Fruit fly (Drosophila melanogaster) whole organism, wandering third instar larva: ENCODE results near the gene CG9281.

ENCODE experiments used
- CG32264 ChIP-seq: fragments of 200-800 bp; sonication (Bioruptor generic); optimal IDR thresholded peaks from 2 replicates; lab custom pipeline; 2016; ENCODE audit warnings: missing biosample characterization, missing genetic modification characterization
- CrebA ChIP-seq: fragments of 200-800 bp; sonication (Bioruptor generic); optimal IDR thresholded peaks from 2 replicates; lab custom pipeline; 2016; ENCODE audit warnings: missing biosample characterization, mild to moderate bottlenecking, missing genetic modification characterization, borderline replicate concordance
- Dfd ChIP-seq: fragments of >200 bp; optimal IDR thresholded peaks from 2 replicates; lab custom pipeline; 2017; ENCODE audit warnings: missing biosample characterization, missing genetic modification characterization
- Dif ChIP-seq: fragments of 200-275, 200-300 bp; sonication (Bioruptor generic); optimal IDR thresholded peaks from 2 replicates; lab custom pipeline; 2018; ENCODE audit warnings: missing biosample characterization, missing genetic modification characterization; ENCODE audit not compliant: partially characterized antibody
- GATAd ChIP-seq: sonication (Bioruptor generic); optimal IDR thresholded peaks from 2 replicates; lab custom pipeline; 2016; ENCODE audit warnings: missing biosample characterization, missing genetic modification characterization
- HLH106 ChIP-seq: fragments of 200-800 bp; optimal IDR thresholded peaks from 3 replicates; lab custom pipeline; 2019; ENCODE audit warnings: missing biosample characterization, mild to moderate bottlenecking, missing genetic modification characterization, moderate library complexity
- Hnf4 ChIP-seq: fragments of 200-800 bp; sonication (Bioruptor generic); optimal IDR thresholded peaks from 2 replicates; lab custom pipeline; 2016; ENCODE audit warnings: missing biosample characterization, mild to moderate bottlenecking, missing genetic modification characterization
- Hr78 ChIP-seq: fragments of >200 bp; optimal IDR thresholded peaks from 2 replicates; lab custom pipeline; 2017; ENCODE audit warnings: missing biosample characterization, missing genetic modification characterization
- Hr83 ChIP-seq: fragments of 200-300 bp; sonication (Bioruptor generic); optimal IDR thresholded peaks from 2 replicates; lab custom pipeline; 2016; ENCODE audit warnings: missing biosample characterization, mild to moderate bottlenecking, missing genetic modification characterization, moderate library complexity; ENCODE audit not compliant: poor library complexity, severe bottlenecking
- Jra ChIP-seq: sonication (Bioruptor generic); optimal IDR thresholded peaks from 2 replicates; lab custom pipeline; 2016; ENCODE audit warnings: missing biosample characterization, missing genetic modification characterization
- Mio ChIP-seq: sonication (Bioruptor generic); optimal IDR thresholded peaks from 2 replicates; lab custom pipeline; 2016; ENCODE audit warnings: missing biosample characterization, missing genetic modification characterization
- Myc ChIP-seq: fragments of >200 bp; optimal IDR thresholded peaks from 2 replicates; lab custom pipeline; 2017
- N ChIP-seq: fragments of >200 bp; optimal IDR thresholded peaks from 2 replicates; lab custom pipeline; 2018; ENCODE audit warnings: missing biosample characterization, missing external identifiers, missing genetic modification characterization
- OdsH ChIP-seq: fragments of 200-800 bp; sonication (Bioruptor generic); optimal IDR thresholded peaks from 2 replicates; lab custom pipeline; 2016; ENCODE audit warnings: missing biosample characterization, mild to moderate bottlenecking, missing genetic modification characterization
- Rel ChIP-seq, 2 experiments: fragments of 200-800 bp; sonication (Bioruptor generic) in 1 of 2; optimal IDR thresholded peaks; 2 replicates in 1 of 2; 3 replicates in 1 of 2; lab custom pipeline; 2016 to 2019; ENCODE audit warnings: mild to moderate bottlenecking in 2 of 2, missing biosample characterization in 2 of 2, missing genetic modification characterization in 2 of 2, moderate library complexity in 1 of 2
- Sp1 ChIP-seq: fragments of 200-800 bp; sonication (Bioruptor generic); optimal IDR thresholded peaks from 3 replicates; lab custom pipeline; 2019; ENCODE audit warnings: missing biosample characterization, mild to moderate bottlenecking, missing genetic modification characterization, moderate library complexity
- Vsx2 ChIP-seq: fragments of 200-300, 225-300 bp; sonication (Bioruptor generic); optimal IDR thresholded peaks from 2 replicates; lab custom pipeline; 2018; ENCODE audit warnings: missing biosample characterization, missing genetic modification characterization; ENCODE audit not compliant: partially characterized antibody
- br ChIP-seq: fragments of 200-800 bp; sonication (Bioruptor generic); optimal IDR thresholded peaks from 2 replicates; lab custom pipeline; 2016; ENCODE audit warnings: missing biosample characterization, missing genetic modification characterization
- brk ChIP-seq: fragments of 200-800 bp; sonication (Bioruptor generic); optimal IDR thresholded peaks from 2 replicates; lab custom pipeline; 2016; ENCODE audit warnings: missing biosample characterization, mild to moderate bottlenecking, missing genetic modification characterization
- dl ChIP-seq, 2 experiments: fragments of 175-275, 200-275 bp in 1 of 2; fragments of 200-275 bp in 1 of 2; sonication (Bioruptor generic); optimal IDR thresholded peaks; lab custom pipeline; 2018; ENCODE audit warnings: mild to moderate bottlenecking in 2 of 2, missing biosample characterization in 2 of 2, missing genetic modification characterization in 2 of 2, moderate library complexity in 2 of 2; ENCODE audit not compliant: partially characterized antibody in 2 of 2, insufficient read depth in 1 of 2
- dmrt93B ChIP-seq: fragments of 200-800 bp; sonication (Bioruptor generic); optimal IDR thresholded peaks from 2 replicates; lab custom pipeline; 2018; ENCODE audit warnings: missing biosample characterization, mild to moderate bottlenecking, missing genetic modification characterization
- ey ChIP-seq: fragments of 200-800 bp; sonication (Bioruptor generic); optimal IDR thresholded peaks from 2 replicates; lab custom pipeline; 2016; ENCODE audit warnings: missing biosample characterization, missing genetic modification characterization
- foxo ChIP-seq, 2 experiments: fragments of 200-800 bp; sonication (Bioruptor generic); optimal IDR thresholded peaks; 2 replicates in 1 of 2; 3 replicates in 1 of 2; lab custom pipeline; 2016 to 2017; ENCODE audit warnings: missing biosample characterization in 2 of 2, missing genetic modification characterization in 2 of 2
- fru ChIP-seq: fragments of 200-800 bp; sonication (Bioruptor generic); optimal IDR thresholded peaks from 3 replicates; lab custom pipeline; 2016; ENCODE audit warnings: missing biosample characterization, mild to moderate bottlenecking, missing genetic modification characterization
- h ChIP-seq: fragments of 200-800 bp; sonication (Bioruptor generic); optimal IDR thresholded peaks from 3 replicates; lab custom pipeline; 2016; ENCODE audit warnings: missing biosample characterization, mild to moderate bottlenecking, missing genetic modification characterization
- jim ChIP-seq: fragments of 175-275, 200-325 bp; sonication (Bioruptor generic); optimal IDR thresholded peaks from 2 replicates; lab custom pipeline; 2016; ENCODE audit warnings: missing biosample characterization, mild to moderate bottlenecking, missing genetic modification characterization
- lola ChIP-seq: fragments of >200 bp; optimal IDR thresholded peaks from 2 replicates; lab custom pipeline; 2017; ENCODE audit warnings: missing biosample characterization, missing genetic modification characterization
- psq ChIP-seq: fragments of 200-800 bp; sonication (Bioruptor generic); optimal IDR thresholded peaks from 3 replicates; lab custom pipeline; 2017; ENCODE audit warnings: missing biosample characterization, mild to moderate bottlenecking, missing genetic modification characterization, moderate library complexity
- rgr ChIP-seq: fragments of 200-800 bp; sonication (Bioruptor generic); optimal IDR thresholded peaks from 3 replicates; lab custom pipeline; 2016; ENCODE audit warnings: missing biosample characterization, mild to moderate bottlenecking, missing genetic modification characterization
- sage ChIP-seq: fragments of 200-800 bp; sonication (Bioruptor generic); optimal IDR thresholded peaks from 2 replicates; lab custom pipeline; 2016; ENCODE audit warnings: missing biosample characterization, mild to moderate bottlenecking, missing genetic modification characterization
- sv ChIP-seq: fragments of 200-800 bp; sonication (Bioruptor generic); optimal IDR thresholded peaks from 3 replicates; lab custom pipeline; 2016; ENCODE audit warnings: missing biosample characterization, missing genetic modification characterization
- tai ChIP-seq: sonication (Bioruptor generic); optimal IDR thresholded peaks from 2 replicates; lab custom pipeline; 2016; ENCODE audit warnings: missing biosample characterization, missing genetic modification characterization
- usp ChIP-seq: fragments of >200 bp; optimal IDR thresholded peaks from 2 replicates; lab custom pipeline; 2017; ENCODE audit warnings: missing biosample characterization, missing genetic modification characterization
- woc ChIP-seq: sonication (Bioruptor generic); optimal IDR thresholded peaks from 2 replicates; lab custom pipeline; 2016; ENCODE audit warnings: missing biosample characterization, mild to moderate bottlenecking, missing genetic modification characterization

The CG9281 gene

dm6 chrX:15745905-15746681, 35.8 kb upstream of the CG9281 start, which contains the start of the genes CG8944 and CCT6:
CG8944 (minus strand) TSS chrX:15746231.
CCT6 (plus strand) TSS chrX:15746648.
- TF ChIP-seq Hr83 (no peak), Rel (GFP tag; optimal IDR thresholded peaks at IDR 0.05; lab: Kevin White, UChicago) (no peak), Rel (tag; optimal IDR thresholded peaks at IDR 0.05; lab: Kevin White, UChicago) (peak; percentile 11), psq (GFP tag; lab: Kevin White, UChicago) (peak; percentile 18), HLH106 (tag; lab: Kevin White, UChicago) (peak; percentile 21), woc (peak; percentile 16), Sp1 (GFP tag; lab: Kevin White, UChicago) (peak; percentile 4), dmrt93B (GFP tag; lab: Kevin White, UChicago) (no peak), Myc (lab: Kevin White, UChicago) (peak; percentile 74)

- TF ChIP-seq Hr78 (GFP tag; lab: Kevin White, UChicago) (no peak), usp (GFP tag; lab: Kevin White, UChicago) (no peak), Vsx2 (GFP tag; lab: Kevin White, UChicago) (no peak), jim (no peak), Hr83 (no peak), ey (GFP tag; lab: Kevin White, UChicago) (no peak), foxo (GFP tag; optimal IDR thresholded peaks at IDR 0.05; lab: Kevin White, UChicago) (no peak), CrebA (GFP tag; lab: Kevin White, UChicago) (no peak), tai (GFP tag; lab: Kevin White, UChicago) (no peak), Rel (GFP tag; optimal IDR thresholded peaks at IDR 0.05; lab: Kevin White, UChicago) (no peak), Rel (tag; optimal IDR thresholded peaks at IDR 0.05; lab: Kevin White, UChicago) (no peak), woc (no peak), psq (GFP tag; lab: Kevin White, UChicago) (no peak)
Measured at dm6 chrX:15740881-15741280, 30.5 kb upstream of the CG9281 start.

- TF ChIP-seq Sp1 (GFP tag; lab: Kevin White, UChicago) (peak; percentile 84), sage (GFP tag; lab: Kevin White, UChicago) (no peak), GATAd (GFP tag; lab: Kevin White, UChicago) (no peak), CrebA (GFP tag; lab: Kevin White, UChicago) (no peak), N (GFP tag; lab: Kevin White, UChicago) (no peak), Jra (peak; percentile 74), jim (no peak), fru (GFP tag; lab: Kevin White, UChicago) (peak; percentile 85), ey (GFP tag; lab: Kevin White, UChicago) (peak; percentile 84), brk (GFP tag; lab: Kevin White, UChicago) (no peak), tai (GFP tag; lab: Kevin White, UChicago) (no peak), usp (GFP tag; lab: Kevin White, UChicago) (no peak), Mio (GFP tag; lab: Kevin White, UChicago) (no peak), Vsx2 (GFP tag; lab: Kevin White, UChicago) (no peak), psq (GFP tag; lab: Kevin White, UChicago) (peak; percentile 61), sv (peak; percentile 55), Dfd (GFP tag; lab: Kevin White, UChicago) (no peak), Rel (GFP tag; optimal IDR thresholded peaks at IDR 0.05; lab: Kevin White, UChicago) (no peak), Rel (tag; optimal IDR thresholded peaks at IDR 0.05; lab: Kevin White, UChicago) (peak; percentile 57), foxo (GFP tag; optimal IDR thresholded peaks at IDR 0.05; lab: Kevin White, UChicago) (peak; percentile 49 to 85), lola (no peak), Hnf4 (GFP tag; lab: Kevin White, UChicago) (peak; percentile 84), CG32264 (GFP tag; lab: Kevin White, UChicago) (peak; percentile 48), woc (peak; percentile 52), Hr78 (GFP tag; lab: Kevin White, UChicago) (no peak), rgr (peak; percentile 82), dl (GFP tag; optimal IDR thresholded peaks at IDR 0.05; lab: Kevin White, UChicago; ENCODE audit: insufficient read depth in 1 of 2, partially characterized antibody in 2 of 2) (no peak), HLH106 (tag; lab: Kevin White, UChicago) (peak; percentile 77), Dif (GFP tag; lab: Kevin White, UChicago) (no peak), OdsH (GFP tag; lab: Kevin White, UChicago) (peak; percentile 82), br (GFP tag; lab: Kevin White, UChicago) (peak; percentile 86), Hr83 (peak; percentile 14), h (GFP tag; lab: Kevin White, UChicago) (peak; percentile 97)
Measured at dm6 chrX:15740288-15740726, 30.0 kb upstream of the CG9281 start.
